Fruit fly (Drosophila melanogaster) whole organism, wandering third instar larva: Measurements from ENCODE around the gene cin.

Experiments used
- Abd-B ChIP-seq: fragments of >200 bp; optimal IDR thresholded peaks from 2 replicates; lab custom pipeline; 2017; ENCODE audit warnings: missing biosample characterization, missing genetic modification characterization
- CG32264 ChIP-seq: fragments of 200-800 bp; sonication (Bioruptor generic); optimal IDR thresholded peaks from 2 replicates; lab custom pipeline; 2016; ENCODE audit warnings: missing biosample characterization, missing genetic modification characterization
- CG9705 ChIP-seq: fragments of 200-800 bp; sonication (Bioruptor generic); optimal IDR thresholded peaks from 2 replicates; lab custom pipeline; 2018; ENCODE audit warnings: missing biosample characterization, mild to moderate bottlenecking, missing genetic modification characterization
- CrebA ChIP-seq: fragments of 200-800 bp; sonication (Bioruptor generic); optimal IDR thresholded peaks from 2 replicates; lab custom pipeline; 2016; ENCODE audit warnings: missing biosample characterization, mild to moderate bottlenecking, missing genetic modification characterization, borderline replicate concordance
- Dfd ChIP-seq: fragments of >200 bp; optimal IDR thresholded peaks from 2 replicates; lab custom pipeline; 2017; ENCODE audit warnings: missing biosample characterization, missing genetic modification characterization
- Dif ChIP-seq: fragments of 200-275, 200-300 bp; sonication (Bioruptor generic); optimal IDR thresholded peaks from 2 replicates; lab custom pipeline; 2018; ENCODE audit warnings: missing biosample characterization, missing genetic modification characterization; ENCODE audit not compliant: partially characterized antibody
- GATAd ChIP-seq: sonication (Bioruptor generic); optimal IDR thresholded peaks from 2 replicates; lab custom pipeline; 2016; ENCODE audit warnings: missing biosample characterization, missing genetic modification characterization
- HLH106 ChIP-seq: fragments of 200-800 bp; optimal IDR thresholded peaks from 3 replicates; lab custom pipeline; 2019; ENCODE audit warnings: missing biosample characterization, mild to moderate bottlenecking, missing genetic modification characterization, moderate library complexity
- Hnf4 ChIP-seq: fragments of 200-800 bp; sonication (Bioruptor generic); optimal IDR thresholded peaks from 2 replicates; lab custom pipeline; 2016; ENCODE audit warnings: missing biosample characterization, mild to moderate bottlenecking, missing genetic modification characterization
- Hr78 ChIP-seq: fragments of >200 bp; optimal IDR thresholded peaks from 2 replicates; lab custom pipeline; 2017; ENCODE audit warnings: missing biosample characterization, missing genetic modification characterization
- Hr83 ChIP-seq: fragments of 200-300 bp; sonication (Bioruptor generic); optimal IDR thresholded peaks from 2 replicates; lab custom pipeline; 2016; ENCODE audit warnings: missing biosample characterization, mild to moderate bottlenecking, missing genetic modification characterization, moderate library complexity; ENCODE audit not compliant: poor library complexity, severe bottlenecking
- Jra ChIP-seq: sonication (Bioruptor generic); optimal IDR thresholded peaks from 2 replicates; lab custom pipeline; 2016; ENCODE audit warnings: missing biosample characterization, missing genetic modification characterization
- Mio ChIP-seq: sonication (Bioruptor generic); optimal IDR thresholded peaks from 2 replicates; lab custom pipeline; 2016; ENCODE audit warnings: missing biosample characterization, missing genetic modification characterization
- Myc ChIP-seq: fragments of >200 bp; optimal IDR thresholded peaks from 2 replicates; lab custom pipeline; 2017
- N ChIP-seq: fragments of >200 bp; optimal IDR thresholded peaks from 2 replicates; lab custom pipeline; 2018; ENCODE audit warnings: missing biosample characterization, missing external identifiers, missing genetic modification characterization
- OdsH ChIP-seq: fragments of 200-800 bp; sonication (Bioruptor generic); optimal IDR thresholded peaks from 2 replicates; lab custom pipeline; 2016; ENCODE audit warnings: missing biosample characterization, mild to moderate bottlenecking, missing genetic modification characterization
- Rel ChIP-seq, 2 experiments: fragments of 200-800 bp; sonication (Bioruptor generic) in 1 of 2; optimal IDR thresholded peaks; 2 replicates in 1 of 2; 3 replicates in 1 of 2; lab custom pipeline; 2016 to 2019; ENCODE audit warnings: mild to moderate bottlenecking in 2 of 2, missing biosample characterization in 2 of 2, missing genetic modification characterization in 2 of 2, moderate library complexity in 1 of 2
- Sp1 ChIP-seq: fragments of 200-800 bp; sonication (Bioruptor generic); optimal IDR thresholded peaks from 3 replicates; lab custom pipeline; 2019; ENCODE audit warnings: missing biosample characterization, mild to moderate bottlenecking, missing genetic modification characterization, moderate library complexity
- Vsx2 ChIP-seq: fragments of 200-300, 225-300 bp; sonication (Bioruptor generic); optimal IDR thresholded peaks from 2 replicates; lab custom pipeline; 2018; ENCODE audit warnings: missing biosample characterization, missing genetic modification characterization; ENCODE audit not compliant: partially characterized antibody
- br ChIP-seq: fragments of 200-800 bp; sonication (Bioruptor generic); optimal IDR thresholded peaks from 2 replicates; lab custom pipeline; 2016; ENCODE audit warnings: missing biosample characterization, missing genetic modification characterization
- brk ChIP-seq: fragments of 200-800 bp; sonication (Bioruptor generic); optimal IDR thresholded peaks from 2 replicates; lab custom pipeline; 2016; ENCODE audit warnings: missing biosample characterization, mild to moderate bottlenecking, missing genetic modification characterization
- dl ChIP-seq, 2 experiments: fragments of 175-275, 200-275 bp in 1 of 2; fragments of 200-275 bp in 1 of 2; sonication (Bioruptor generic); optimal IDR thresholded peaks; lab custom pipeline; 2018; ENCODE audit warnings: mild to moderate bottlenecking in 2 of 2, missing biosample characterization in 2 of 2, missing genetic modification characterization in 2 of 2, moderate library complexity in 2 of 2; ENCODE audit not compliant: partially characterized antibody in 2 of 2, insufficient read depth in 1 of 2
- dmrt93B ChIP-seq: fragments of 200-800 bp; sonication (Bioruptor generic); optimal IDR thresholded peaks from 2 replicates; lab custom pipeline; 2018; ENCODE audit warnings: missing biosample characterization, mild to moderate bottlenecking, missing genetic modification characterization
- dsf ChIP-seq: sonication (Bioruptor generic); optimal IDR thresholded peaks from 2 replicates; lab custom pipeline; 2016; ENCODE audit warnings: missing biosample characterization, missing genetic modification characterization, borderline replicate concordance
- ey ChIP-seq: fragments of 200-800 bp; sonication (Bioruptor generic); optimal IDR thresholded peaks from 2 replicates; lab custom pipeline; 2016; ENCODE audit warnings: missing biosample characterization, missing genetic modification characterization
- foxo ChIP-seq, 2 experiments: fragments of 200-800 bp; sonication (Bioruptor generic); optimal IDR thresholded peaks; 2 replicates in 1 of 2; 3 replicates in 1 of 2; lab custom pipeline; 2016 to 2017; ENCODE audit warnings: missing biosample characterization in 2 of 2, missing genetic modification characterization in 2 of 2
- fru ChIP-seq: fragments of 200-800 bp; sonication (Bioruptor generic); optimal IDR thresholded peaks from 3 replicates; lab custom pipeline; 2016; ENCODE audit warnings: missing biosample characterization, mild to moderate bottlenecking, missing genetic modification characterization
- h ChIP-seq: fragments of 200-800 bp; sonication (Bioruptor generic); optimal IDR thresholded peaks from 3 replicates; lab custom pipeline; 2016; ENCODE audit warnings: missing biosample characterization, mild to moderate bottlenecking, missing genetic modification characterization
- jim ChIP-seq: fragments of 175-275, 200-325 bp; sonication (Bioruptor generic); optimal IDR thresholded peaks from 2 replicates; lab custom pipeline; 2016; ENCODE audit warnings: missing biosample characterization, mild to moderate bottlenecking, missing genetic modification characterization
- lola ChIP-seq: fragments of >200 bp; optimal IDR thresholded peaks from 2 replicates; lab custom pipeline; 2017; ENCODE audit warnings: missing biosample characterization, missing genetic modification characterization
- pan ChIP-seq: fragments of >200 bp; optimal IDR thresholded peaks from 2 replicates; lab custom pipeline; 2017
- psq ChIP-seq: fragments of 200-800 bp; sonication (Bioruptor generic); optimal IDR thresholded peaks from 3 replicates; lab custom pipeline; 2017; ENCODE audit warnings: missing biosample characterization, mild to moderate bottlenecking, missing genetic modification characterization, moderate library complexity
- rgr ChIP-seq: fragments of 200-800 bp; sonication (Bioruptor generic); optimal IDR thresholded peaks from 3 replicates; lab custom pipeline; 2016; ENCODE audit warnings: missing biosample characterization, mild to moderate bottlenecking, missing genetic modification characterization
- sage ChIP-seq: fragments of 200-800 bp; sonication (Bioruptor generic); optimal IDR thresholded peaks from 2 replicates; lab custom pipeline; 2016; ENCODE audit warnings: missing biosample characterization, mild to moderate bottlenecking, missing genetic modification characterization
- sv ChIP-seq: fragments of 200-800 bp; sonication (Bioruptor generic); optimal IDR thresholded peaks from 3 replicates; lab custom pipeline; 2016; ENCODE audit warnings: missing biosample characterization, missing genetic modification characterization
- tai ChIP-seq: sonication (Bioruptor generic); optimal IDR thresholded peaks from 2 replicates; lab custom pipeline; 2016; ENCODE audit warnings: missing biosample characterization, missing genetic modification characterization
- usp ChIP-seq: fragments of >200 bp; optimal IDR thresholded peaks from 2 replicates; lab custom pipeline; 2017; ENCODE audit warnings: missing biosample characterization, missing genetic modification characterization
- woc ChIP-seq: sonication (Bioruptor generic); optimal IDR thresholded peaks from 2 replicates; lab custom pipeline; 2016; ENCODE audit warnings: missing biosample characterization, mild to moderate bottlenecking, missing genetic modification characterization

The cin gene

DNA sequence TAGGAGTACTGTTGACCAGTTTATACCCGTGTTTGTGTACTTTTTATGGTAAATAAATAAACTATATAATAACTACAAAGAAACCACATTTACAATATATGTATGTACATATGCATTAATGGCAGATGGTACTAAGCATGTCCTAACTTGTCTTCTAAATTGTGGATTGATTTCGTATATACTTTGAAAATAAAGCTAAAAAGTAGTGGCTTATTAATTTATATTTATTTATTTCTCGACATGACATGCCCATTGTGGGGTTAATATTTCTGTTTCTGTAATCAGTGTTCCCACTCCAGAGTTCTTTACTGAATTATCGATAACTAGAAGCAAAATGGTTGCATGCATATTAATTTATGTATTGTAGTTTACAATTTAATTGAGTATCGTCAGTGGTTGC is at the start of gene cin:
TSS of gene cin (plus strand) at position 306 of the 400 bp plus-strand sequence.
- peak; percentile 68 for TF ChIP-seq rgr (GFP tag; lab: Kevin White, UChicago)
- TF ChIP-seq N: no peak
- peak; percentile 67 for TF ChIP-seq h (GFP tag; lab: Kevin White, UChicago)
- TF ChIP-seq foxo (GFP tag; optimal IDR thresholded peaks at IDR 0.05; lab: Kevin White, UChicago): peak in 1 of 2 experiments; percentile 72
- no peak for TF ChIP-seq GATAd (GFP tag; lab: Kevin White, UChicago)
- TF ChIP-seq woc: peak; percentile 30
- peak; percentile 9 for TF ChIP-seq sv
- no peak for TF ChIP-seq Dif (GFP tag; lab: Kevin White, UChicago)
- peak; percentile 18 for TF ChIP-seq ey
- no peak for TF ChIP-seq Abd-B (GFP tag; lab: Kevin White, UChicago)
- peak; percentile 62 for TF ChIP-seq brk (GFP tag; lab: Kevin White, UChicago)
- no peak for TF ChIP-seq Rel (GFP tag; optimal IDR thresholded peaks at IDR 0.05; lab: Kevin White, UChicago)
- TF ChIP-seq Rel (tag; optimal IDR thresholded peaks at IDR 0.05; lab: Kevin White, UChicago): peak; percentile 23
- TF ChIP-seq br (GFP tag; lab: Kevin White, UChicago): peak; percentile 18
- no peak for TF ChIP-seq dmrt93B (GFP tag; lab: Kevin White, UChicago)
- TF ChIP-seq Mio (GFP tag; lab: Kevin White, UChicago): no peak
- TF ChIP-seq Hr78: no peak
- peak; percentile 3 for TF ChIP-seq sage (GFP tag; lab: Kevin White, UChicago)
- TF ChIP-seq Dfd (GFP tag; lab: Kevin White, UChicago): no peak
- TF ChIP-seq lola (GFP tag; lab: Kevin White, UChicago): no peak
- TF ChIP-seq OdsH (GFP tag; lab: Kevin White, UChicago): peak; percentile 51
- no peak for TF ChIP-seq dl (GFP tag; optimal IDR thresholded peaks at IDR 0.05; lab: Kevin White, UChicago; ENCODE audit: insufficient read depth in 1 of 2, partially characterized antibody in 2 of 2)
- peak; percentile 44 for TF ChIP-seq psq (GFP tag; lab: Kevin White, UChicago)
- peak; percentile 14 for TF ChIP-seq tai (GFP tag; lab: Kevin White, UChicago)
- peak; percentile 2 for TF ChIP-seq dsf (GFP tag; lab: Kevin White, UChicago)
- TF ChIP-seq jim: no peak
- peak; percentile 70 for TF ChIP-seq Sp1 (GFP tag; lab: Kevin White, UChicago)
- peak; percentile 61 for TF ChIP-seq Hnf4 (GFP tag; lab: Kevin White, UChicago)
- no peak for TF ChIP-seq CrebA (GFP tag; lab: Kevin White, UChicago)
- no peak for TF ChIP-seq Vsx2 (GFP tag; lab: Kevin White, UChicago)
- TF ChIP-seq usp: no peak
- peak; percentile 74 for TF ChIP-seq HLH106 (tag; lab: Kevin White, UChicago)
- no peak for TF ChIP-seq CG32264 (GFP tag; lab: Kevin White, UChicago)
- TF ChIP-seq Jra (GFP tag; lab: Kevin White, UChicago): no peak
- peak; percentile 60 for TF ChIP-seq fru (GFP tag; lab: Kevin White, UChicago)
- TF ChIP-seq CG9705 (GFP tag; lab: Kevin White, UChicago): peak; percentile 32
- TF ChIP-seq pan (lab: Kevin White, UChicago): no peak
- no peak for TF ChIP-seq Myc (lab: Kevin White, UChicago)
- no peak for TF ChIP-seq Hr83 (GFP tag; lab: Kevin White, UChicago)

DNA sequence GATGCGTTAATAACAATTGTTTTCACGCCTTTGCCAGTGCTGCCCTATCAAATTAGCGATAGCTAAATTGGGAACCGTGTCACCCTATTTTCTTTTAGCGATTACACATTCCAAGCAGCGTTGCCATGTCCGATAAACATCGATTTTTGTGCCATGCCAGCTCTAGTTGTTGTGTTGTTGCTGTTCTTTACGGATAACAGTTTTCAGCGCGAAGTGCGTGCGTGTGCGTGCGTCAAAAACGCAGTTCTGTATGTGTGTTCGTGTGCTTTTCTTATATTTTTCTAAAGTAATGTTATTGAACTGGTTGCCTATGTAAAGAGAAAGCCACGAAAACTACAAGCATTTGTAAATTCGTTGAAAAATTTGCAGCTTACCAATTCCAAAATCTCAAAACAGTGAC is 9.7 kb upstream of the cin start, which contains the start of the genes CG3038 and G9a:
TSS of gene CG3038 (minus strand) at position 55 of the 400 bp plus-strand sequence.
TSS of gene G9a (plus strand) at position 177 of the 400 bp plus-strand sequence.
- TF ChIP-seq psq (GFP tag; lab: Kevin White, UChicago) (peak; percentile 20), Hr83 (GFP tag; lab: Kevin White, UChicago) (peak; percentile 39), HLH106 (tag; lab: Kevin White, UChicago) (peak; percentile 34), CrebA (GFP tag; lab: Kevin White, UChicago) (no peak), Vsx2 (GFP tag; lab: Kevin White, UChicago) (no peak), foxo (GFP tag; optimal IDR thresholded peaks at IDR 0.05; lab: Kevin White, UChicago) (peak in 1 of 2 experiments; percentile 32), brk (GFP tag; lab: Kevin White, UChicago) (peak; percentile 39), tai (GFP tag; lab: Kevin White, UChicago) (peak; percentile 24), pan (lab: Kevin White, UChicago) (no peak), Myc (lab: Kevin White, UChicago) (peak; percentile 20), fru (GFP tag; lab: Kevin White, UChicago) (peak; percentile 29), Sp1 (GFP tag; lab: Kevin White, UChicago) (peak; percentile 20), br (GFP tag; lab: Kevin White, UChicago) (peak; percentile 26), dl (GFP tag; optimal IDR thresholded peaks at IDR 0.05; lab: Kevin White, UChicago; ENCODE audit: insufficient read depth in 1 of 2, partially characterized antibody in 2 of 2) (no peak), sv (peak; percentile 10), Rel (GFP tag; optimal IDR thresholded peaks at IDR 0.05; lab: Kevin White, UChicago) (no peak), Rel (tag; optimal IDR thresholded peaks at IDR 0.05; lab: Kevin White, UChicago) (peak; percentile 91), OdsH (GFP tag; lab: Kevin White, UChicago) (peak; percentile 13), dmrt93B (GFP tag; lab: Kevin White, UChicago) (no peak), Hnf4 (GFP tag; lab: Kevin White, UChicago) (no peak), CG32264 (GFP tag; lab: Kevin White, UChicago) (no peak), CG9705 (GFP tag; lab: Kevin White, UChicago) (peak; percentile 14), rgr (GFP tag; lab: Kevin White, UChicago) (peak; percentile 47), Abd-B (GFP tag; lab: Kevin White, UChicago) (no peak), ey (no peak), h (GFP tag; lab: Kevin White, UChicago) (peak; percentile 44)
